Fruit fly (Drosophila melanogaster) whole organism, adult: ENCODE measurements around the gene CG4009.

Source experiments
- CG11617 ChIP-seq: fragments of 200-800 bp; sonication (Bioruptor generic); optimal IDR thresholded peaks from 2 replicates; lab custom pipeline; 2017; ENCODE audit warnings: mild to moderate bottlenecking, missing biosample characterization, missing genetic modification reagents, missing genetic modification characterization
- CG12768 ChIP-seq: fragments of 200-800 bp; sonication (Bioruptor generic); optimal IDR thresholded peaks from 2 replicates; lab custom pipeline; 2017; ENCODE audit warnings: missing biosample characterization, missing genetic modification characterization, mild to moderate bottlenecking, moderate library complexity, missing genetic modification reagents
- CG14711 ChIP-seq: fragments of 200-800 bp; sonication (Bioruptor generic); optimal IDR thresholded peaks from 2 replicates; lab custom pipeline; 2018; ENCODE audit warnings: missing biosample characterization, mild to moderate bottlenecking, missing genetic modification characterization, moderate library complexity
- CG33017 ChIP-seq: fragments of 200-800 bp; sonication (Bioruptor generic); optimal IDR thresholded peaks from 2 replicates; lab custom pipeline; 2018; ENCODE audit warnings: missing biosample characterization, mild to moderate bottlenecking, missing genetic modification characterization, moderate library complexity
- CG5204 ChIP-seq: fragments of 200-800 bp; sonication (Bioruptor generic); optimal IDR thresholded peaks from 2 replicates; lab custom pipeline; 2016; ENCODE audit warnings: missing biosample characterization, missing genetic modification characterization
- CG7101 ChIP-seq: fragments of 200-800 bp; sonication (Bioruptor generic); optimal IDR thresholded peaks from 2 replicates; lab custom pipeline; 2018; ENCODE audit warnings: missing biosample characterization, mild to moderate bottlenecking, missing genetic modification characterization, moderate library complexity
- Crg-1 ChIP-seq: fragments of 200-800 bp; sonication (Bioruptor generic); optimal IDR thresholded peaks from 2 replicates; lab custom pipeline; 2016; ENCODE audit warnings: missing biosample characterization, missing genetic modification characterization
- Hr96 ChIP-seq: fragments of 200-800 bp; sonication (Bioruptor generic); optimal IDR thresholded peaks from 2 replicates; lab custom pipeline; 2016; ENCODE audit warnings: missing biosample characterization, missing genetic modification characterization
- Mnt ChIP-seq: fragments of 200-800 bp; sonication (Bioruptor generic); optimal IDR thresholded peaks from 2 replicates; lab custom pipeline; 2016; ENCODE audit warnings: missing biosample characterization, mild to moderate bottlenecking, missing genetic modification characterization
- cic ChIP-seq: fragments of 200-800 bp; sonication (Bioruptor generic); optimal IDR thresholded peaks from 2 replicates; lab custom pipeline; 2017; ENCODE audit warnings: missing biosample characterization, mild to moderate bottlenecking, missing genetic modification characterization, moderate library complexity
- toe ChIP-seq: fragments of 200-800 bp; sonication (Bioruptor generic); optimal IDR thresholded peaks from 2 replicates; lab custom pipeline; 2016; ENCODE audit warnings: missing biosample characterization, missing genetic modification characterization

dm6 chr3R:16984221-16984620 is 51.6 kb downstream of the CG4009 start:
- TF ChIP-seq toe (GFP tag; lab: Kevin White, UChicago) (no peak), CG7101 (tag; lab: Kevin White, UChicago) (no peak), CG33017 (tag; lab: Kevin White, UChicago) (no peak), Mnt (GFP tag; lab: Kevin White, UChicago) (no peak), CG11617 (GFP tag; lab: Kevin White, UChicago) (no peak), CG12768 (GFP tag; lab: Kevin White, UChicago) (no peak), CG5204 (GFP tag; lab: Kevin White, UChicago) (no peak), Crg-1 (GFP tag; lab: Kevin White, UChicago) (no peak), CG14711 (tag; lab: Kevin White, UChicago) (no peak), cic (GFP tag; lab: Kevin White, UChicago) (no peak), Hr96 (GFP tag; lab: Kevin White, UChicago) (no peak)
